Fruit fly (Drosophila melanogaster) whole organism, prepupa: ENCODE results near the gene Helz.

ENCODE experiments used
- CG10669 ChIP-seq: fragments of 200-800 bp; sonication (Bioruptor generic); optimal IDR thresholded peaks from 3 replicates; lab custom pipeline; 2018; ENCODE audit warnings: missing biosample characterization, mild to moderate bottlenecking, missing genetic modification characterization, moderate library complexity
- CG11294 ChIP-seq: fragments of 200-800 bp; sonication (Bioruptor generic); IDR thresholded peaks from 2 replicates; pipeline ENCODE4 v1.3.6; 2022; ENCODE audit warnings: missing biosample characterization, missing genetic modification characterization
- CG1621 ChIP-seq: fragments of 200-800 bp; sonication (Bioruptor generic); optimal IDR thresholded peaks from 3 replicates; lab custom pipeline; 2018; ENCODE audit warnings: missing biosample characterization, mild to moderate bottlenecking, missing genetic modification characterization
- CG16779 ChIP-seq: fragments of 200-800 bp; sonication (Bioruptor generic); optimal IDR thresholded peaks from 3 replicates; lab custom pipeline; 2017; ENCODE audit warnings: missing biosample characterization, mild to moderate bottlenecking, missing genetic modification characterization
- CG3032 ChIP-seq: fragments of 200-800 bp; optimal IDR thresholded peaks from 2 replicates; lab custom pipeline; 2019; ENCODE audit warnings: missing biosample characterization, mild to moderate bottlenecking, missing genetic modification characterization, moderate library complexity
- CG31627 ChIP-seq: fragments of 200-800 bp; sonication (Bioruptor generic); optimal IDR thresholded peaks from 3 replicates; lab custom pipeline; 2016; ENCODE audit warnings: missing biosample characterization, missing genetic modification characterization
- CG3919 ChIP-seq: fragments of 200-800 bp; sonication (Bioruptor generic); optimal IDR thresholded peaks from 3 replicates; lab custom pipeline; 2016; ENCODE audit warnings: missing biosample characterization, missing genetic modification characterization
- CG6163 ChIP-seq: fragments of 200-800 bp; sonication (Bioruptor generic); IDR thresholded peaks from 3 replicates; pipeline ENCODE4 v1.3.6; 2022; ENCODE audit warnings: missing biosample characterization, missing genetic modification characterization
- CG6792 ChIP-seq: fragments of 200-800 bp; sonication (Bioruptor generic); optimal IDR thresholded peaks from 3 replicates; lab custom pipeline; 2016; ENCODE audit warnings: missing biosample characterization, missing genetic modification characterization
- CG6808 ChIP-seq: fragments of 200-800 bp; sonication (Bioruptor generic); optimal IDR thresholded peaks from 3 replicates; lab custom pipeline; 2017; ENCODE audit warnings: missing biosample characterization, missing genetic modification characterization, mild to moderate bottlenecking, moderate library complexity, missing genetic modification reagents
- CG6854 ChIP-seq: fragments of 200-800 bp; sonication (Bioruptor generic); optimal IDR thresholded peaks from 2 replicates; lab custom pipeline; 2017; ENCODE audit warnings: missing biosample characterization, mild to moderate bottlenecking, missing genetic modification characterization
- CG8119 ChIP-seq: fragments of 200-800 bp; sonication (Bioruptor generic); IDR thresholded peaks from 3 replicates; pipeline ENCODE4 v1.3.6; 2022; ENCODE audit warnings: missing biosample characterization, missing genetic modification characterization
- CG8319 ChIP-seq: fragments of 200-800 bp; sonication (Bioruptor generic); optimal IDR thresholded peaks from 3 replicates; lab custom pipeline; 2016; ENCODE audit warnings: missing biosample characterization, missing genetic modification characterization
- CG8632 ChIP-seq: fragments of 200-800 bp; sonication (Bioruptor generic); optimal IDR thresholded peaks from 3 replicates; lab custom pipeline; 2016; ENCODE audit warnings: missing biosample characterization, missing genetic modification characterization
- CG9139 ChIP-seq: fragments of 200-800 bp; sonication (Bioruptor generic); optimal IDR thresholded peaks from 3 replicates; lab custom pipeline; 2017; ENCODE audit warnings: missing biosample characterization, mild to moderate bottlenecking, missing genetic modification characterization
- Eip78C ChIP-seq: fragments of 200-800 bp; sonication (Bioruptor generic); peaks from one replicate; lab custom pipeline; 2016; ENCODE audit warnings: missing biosample characterization, missing genetic modification characterization
- Eip93F ChIP-seq: fragments of 200-800 bp; sonication (Bioruptor generic); optimal IDR thresholded peaks from 2 replicates; lab custom pipeline; 2016; ENCODE audit warnings: missing biosample characterization, mild to moderate bottlenecking, missing genetic modification characterization
- Ets21C ChIP-seq: fragments of 200-800 bp; sonication (Bioruptor generic); optimal IDR thresholded peaks from 3 replicates; lab custom pipeline; 2016; ENCODE audit warnings: missing biosample characterization, missing genetic modification characterization
- Ets96B ChIP-seq: fragments of 200-800 bp; optimal IDR thresholded peaks from 2 replicates; lab custom pipeline; 2019; ENCODE audit warnings: missing biosample characterization, mild to moderate bottlenecking, missing genetic modification characterization, moderate library complexity
- Gug ChIP-seq: fragments of 200-800 bp; sonication (Bioruptor generic); IDR thresholded peaks from 2 replicates; pipeline ENCODE4 v1.3.6; 2022; ENCODE audit warnings: missing biosample characterization, missing genetic modification characterization
- Hr38 ChIP-seq: sonication (Bioruptor generic); optimal IDR thresholded peaks from 2 replicates; lab custom pipeline; 2016; ENCODE audit warnings: missing biosample characterization, missing genetic modification characterization
- Lpt ChIP-seq: fragments of 200-800 bp; sonication (Bioruptor generic); optimal IDR thresholded peaks from 3 replicates; lab custom pipeline; 2016; ENCODE audit warnings: missing biosample characterization, missing genetic modification characterization
- OdsH ChIP-seq: fragments of 200-800 bp; sonication (Bioruptor generic); optimal IDR thresholded peaks from 3 replicates; lab custom pipeline; 2016; ENCODE audit warnings: missing biosample characterization, missing genetic modification characterization
- Smox ChIP-seq: fragments of 200-800 bp; sonication (Bioruptor generic); optimal IDR thresholded peaks from 3 replicates; lab custom pipeline; 2016; ENCODE audit warnings: missing biosample characterization, missing genetic modification characterization
- Sox102F ChIP-seq: fragments of 200-800 bp; sonication (Bioruptor generic); optimal IDR thresholded peaks from 2 replicates; lab custom pipeline; 2016; ENCODE audit warnings: missing biosample characterization, mild to moderate bottlenecking, missing genetic modification characterization
- Sox14 ChIP-seq: fragments of 200-800 bp; sonication (Bioruptor generic); optimal IDR thresholded peaks from 3 replicates; lab custom pipeline; 2016; ENCODE audit warnings: missing biosample characterization, missing genetic modification characterization
- Sox15 ChIP-seq: fragments of 200-800 bp; sonication (Bioruptor generic); optimal IDR thresholded peaks from 3 replicates; lab custom pipeline; 2016; ENCODE audit warnings: missing biosample characterization, missing genetic modification characterization
- achi ChIP-seq: fragments of 200-800 bp; sonication (Bioruptor generic); optimal IDR thresholded peaks from 3 replicates; lab custom pipeline; 2016; ENCODE audit warnings: missing biosample characterization, missing genetic modification characterization
- dsx ChIP-seq: fragments of 200-800 bp; optimal IDR thresholded peaks from 3 replicates; lab custom pipeline; 2019; ENCODE audit warnings: missing biosample characterization, mild to moderate bottlenecking, missing genetic modification characterization, moderate library complexity; ENCODE audit not compliant: poor library complexity, severe bottlenecking
- esn ChIP-seq: fragments of 200-800 bp; sonication (Bioruptor generic); optimal IDR thresholded peaks from 2 replicates; lab custom pipeline; 2016; ENCODE audit warnings: missing biosample characterization, mild to moderate bottlenecking, missing genetic modification characterization, moderate library complexity
- fd85E ChIP-seq: fragments of 200-800 bp; sonication (Bioruptor generic); optimal IDR thresholded peaks from 3 replicates; lab custom pipeline; 2016; ENCODE audit warnings: missing biosample characterization, missing genetic modification characterization
- fkh ChIP-seq: fragments of 200-800 bp; sonication (Bioruptor generic); optimal IDR thresholded peaks from 3 replicates; lab custom pipeline; 2017; ENCODE audit warnings: missing biosample characterization, mild to moderate bottlenecking, missing genetic modification characterization, moderate library complexity
- lz ChIP-seq: fragments of 200-800 bp; sonication (Bioruptor generic); optimal IDR thresholded peaks from 3 replicates; lab custom pipeline; 2016; ENCODE audit warnings: missing biosample characterization, missing genetic modification characterization
- net ChIP-seq: fragments of 200-800 bp; sonication (Bioruptor generic); optimal IDR thresholded peaks from 3 replicates; lab custom pipeline; 2016; ENCODE audit warnings: missing biosample characterization, missing genetic modification characterization
- pdm3 ChIP-seq: fragments of 200-800 bp; sonication (Bioruptor generic); optimal IDR thresholded peaks from 3 replicates; lab custom pipeline; 2016; ENCODE audit warnings: missing biosample characterization, missing genetic modification characterization
- salr ChIP-seq, 2 experiments: fragments of 200-800 bp; sonication (Bioruptor generic); optimal IDR thresholded peaks; 3 replicates each; lab custom pipeline; 2016 to 2018; ENCODE audit warnings: missing biosample characterization in 2 of 2, missing genetic modification characterization in 2 of 2, mild to moderate bottlenecking in 1 of 2
- ss ChIP-seq, 2 experiments: fragments of 200-800 bp; sonication (Bioruptor generic); optimal IDR thresholded peaks; 2 replicates in 1 of 2; 3 replicates in 1 of 2; lab custom pipeline; 2017 to 2018; ENCODE audit warnings: mild to moderate bottlenecking in 2 of 2, missing biosample characterization in 2 of 2, missing genetic modification characterization in 2 of 2, moderate library complexity in 1 of 2
- svp ChIP-seq: fragments of 200-800 bp; sonication (Bioruptor generic); peaks from one replicate; lab custom pipeline; 2016; ENCODE audit warnings: missing biosample characterization, missing genetic modification characterization
- topi ChIP-seq: fragments of 200-800 bp; sonication (Bioruptor generic); optimal IDR thresholded peaks from 3 replicates; lab custom pipeline; 2016; ENCODE audit warnings: missing biosample characterization, missing genetic modification characterization
- vri ChIP-seq: fragments of 200-800 bp; sonication (Bioruptor generic); optimal IDR thresholded peaks from 3 replicates; lab custom pipeline; 2016; ENCODE audit warnings: missing biosample characterization, mild to moderate bottlenecking, missing genetic modification characterization

Gene Helz

dm6 chr3L:14781082-14781862, 8.5 kb upstream of the Helz start (continued):
- TF ChIP-seq lz (GFP tag; lab: Kevin White, UChicago) (peak; percentile 52), CG8319 (GFP tag; lab: Kevin White, UChicago) (peak; percentile 55), Hr38 (GFP tag; lab: Kevin White, UChicago) (no peak), Gug (no peak), CG6163 (GFP tag; lab: Robert Waterston, UW) (peak; percentile 80), Sox15 (GFP tag; lab: Kevin White, UChicago) (peak; percentile 53), OdsH (GFP tag; lab: Kevin White, UChicago) (peak; percentile 63), CG31627 (peak; percentile 57), CG8119 (peak; percentile 55), pdm3 (GFP tag; lab: Kevin White, UChicago) (peak; percentile 56)

- TF ChIP-seq OdsH (GFP tag; lab: Kevin White, UChicago) (no peak), fd85E (GFP tag; lab: Kevin White, UChicago) (no peak), CG16779 (tag; lab: Kevin White, UChicago) (no peak), CG10669 (no peak), net (GFP tag; lab: Kevin White, UChicago) (no peak), Ets21C (GFP tag; lab: Kevin White, UChicago) (no peak), lz (GFP tag; lab: Kevin White, UChicago) (no peak), CG6163 (GFP tag; lab: Robert Waterston, UW) (no peak), Lpt (GFP tag; lab: Kevin White, UChicago) (no peak), salr (GFP tag; optimal IDR thresholded peaks at IDR 0.05; lab: Kevin White, UChicago) (no peak), svp (GFP tag; lab: Kevin White, UChicago) (no peak), Smox (GFP tag; lab: Kevin White, UChicago) (no peak), Hr38 (GFP tag; lab: Kevin White, UChicago) (no peak), CG8119 (no peak), CG6808 (GFP tag; lab: Kevin White, UChicago) (no peak)
- TF ChIP-seq, all 60 proteins: peak for 0
Observed at dm6 chr3L:14781863-14782218, 7.9 kb upstream of the Helz start.

- TF ChIP-seq CG6792 (no peak), CG6808 (GFP tag; lab: Kevin White, UChicago) (peak; percentile 13), CG8632 (GFP tag; lab: Kevin White, UChicago) (no peak), CG8119 (no peak), vri (GFP tag; lab: Kevin White, UChicago) (peak; percentile 43), Ets21C (GFP tag; lab: Kevin White, UChicago) (no peak), CG11294 (GFP tag; lab: Robert Waterston, UW) (no peak), Sox102F (GFP tag; lab: Kevin White, UChicago) (no peak), CG9139 (GFP tag; lab: Kevin White, UChicago) (no peak), achi (GFP tag; lab: Kevin White, UChicago) (no peak), Sox14 (GFP tag; lab: Kevin White, UChicago) (no peak), esn (no peak), CG3032 (no peak), Ets96B (no peak), dsx (GFP tag; lab: Kevin White, UChicago) (no peak), CG3919 (GFP tag; lab: Kevin White, UChicago) (no peak), ss (GFP tag; optimal IDR thresholded peaks at IDR 0.05; lab: Kevin White, UChicago) (peak; percentile 12 to 19), Eip78C (GFP tag; lab: Kevin White, UChicago) (peak; percentile 66), Lpt (GFP tag; lab: Kevin White, UChicago) (no peak), CG6854 (GFP tag; lab: Kevin White, UChicago) (peak; percentile 48), CG8319 (GFP tag; lab: Kevin White, UChicago) (no peak), svp (GFP tag; lab: Kevin White, UChicago) (peak; percentile 70), Eip93F (GFP tag; lab: Kevin White, UChicago) (peak; percentile 56), fd85E (GFP tag; lab: Kevin White, UChicago) (no peak), CG1621 (tag; lab: Kevin White, UChicago) (no peak), topi (GFP tag; lab: Kevin White, UChicago) (no peak), fkh (GFP tag; lab: Kevin White, UChicago) (no peak), CG31627 (no peak)
Observed at dm6 chr3L:14782626-14783362, 6.9 kb upstream of the Helz start.
